Fruit fly (Drosophila melanogaster): ENCODE results near the gene CG18302.

The CG18302 gene

DNA sequence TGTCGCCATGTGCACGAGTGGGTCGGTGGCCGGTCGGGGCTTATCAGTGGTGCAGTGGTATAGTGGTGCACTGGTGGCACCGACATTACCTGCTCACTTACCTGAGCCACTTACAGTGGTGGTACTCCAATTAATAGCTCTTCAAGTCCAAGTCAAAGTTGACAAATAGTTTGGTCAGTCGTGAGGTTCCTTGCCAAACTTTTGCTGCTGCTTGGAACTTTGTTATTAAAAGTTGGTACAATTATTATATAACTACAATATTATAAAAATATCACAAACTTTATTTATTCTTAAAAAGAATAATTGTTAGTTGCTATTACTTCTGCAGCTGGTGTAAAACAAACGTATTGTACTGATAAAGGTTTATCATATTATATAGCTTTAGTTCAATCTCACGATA lies 9.9 kb downstream of the CG18302 start:
- TF ChIP-seq Hnf4 (GFP tag; optimal IDR thresholded peaks at IDR 0.05) (no peak), br (GFP tag; optimal IDR thresholded peaks at IDR 0.05) (no peak), h (GFP tag; optimal IDR thresholded peaks at IDR 0.05) (no peak), Sp1 (GFP tag; optimal IDR thresholded peaks at IDR 0.05) (no peak), dsf (GFP tag; optimal IDR thresholded peaks at IDR 0.05; ENCODE audit: borderline replicate concordance) (no peak), usp (GFP tag; optimal IDR thresholded peaks at IDR 0.05) (no peak), dl (GFP tag; optimal IDR thresholded peaks at IDR 0.05; ENCODE audit: insufficient read depth in 1 of 2, partially characterized antibody in 2 of 2) (no peak), CG32264 (GFP tag; optimal IDR thresholded peaks at IDR 0.05) (no peak), Hr83 (GFP tag; optimal IDR thresholded peaks at IDR 0.05; ENCODE audit: poor library complexity, severe bottlenecking) (no peak), Vsx2 (GFP tag; optimal IDR thresholded peaks at IDR 0.05; ENCODE audit: partially characterized antibody) (no peak), Rel (GFP tag; optimal IDR thresholded peaks at IDR 0.05) (no peak), Rel (tag; optimal IDR thresholded peaks at IDR 0.05) (no peak), HLH106 (tag; optimal IDR thresholded peaks at IDR 0.05) (no peak), woc (GFP tag; optimal IDR thresholded peaks at IDR 0.05) (no peak)

DNA sequence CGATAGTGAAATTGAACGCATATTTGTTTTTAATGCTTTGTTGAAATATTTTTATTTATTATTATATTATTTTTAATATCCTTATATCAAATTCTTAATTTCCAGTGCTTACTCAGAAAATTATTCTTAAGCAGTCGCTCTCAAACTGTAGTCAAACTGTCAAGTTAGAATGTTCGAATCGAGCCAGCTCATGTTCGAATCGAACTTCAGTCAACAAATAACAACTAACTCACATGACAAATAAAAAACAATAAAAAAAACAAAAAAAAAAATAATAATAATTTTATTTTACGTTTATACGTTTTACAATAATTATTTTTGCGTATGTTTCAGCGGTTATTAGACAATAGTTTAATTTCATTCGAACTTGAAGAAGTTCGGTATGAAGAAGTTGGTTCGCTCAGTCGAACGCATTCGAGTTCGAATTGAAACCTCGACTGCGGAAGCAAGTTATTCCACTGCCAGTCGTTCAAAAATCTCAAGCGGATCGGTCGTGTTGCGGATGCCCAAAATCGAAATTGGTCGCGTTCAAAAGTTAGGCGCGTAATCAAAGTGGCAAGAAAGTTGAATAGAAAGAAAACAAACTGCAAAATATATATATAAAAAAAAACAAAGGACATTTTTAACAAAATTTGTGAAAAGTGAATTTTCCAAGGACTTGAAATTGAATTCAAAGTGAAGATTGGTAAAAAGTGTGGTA lies 10.4 kb downstream of the CG18302 start, which contains the start of gene Trim9:
TSS of gene Trim9 (plus strand) at position 463 of the 700 bp plus-strand sequence.
- TF ChIP-seq sv (GFP tag; optimal IDR thresholded peaks at IDR 0.05) (no peak), Dfd (GFP tag; optimal IDR thresholded peaks at IDR 0.05) (no peak), rgr (GFP tag; optimal IDR thresholded peaks at IDR 0.05) (no peak), woc (GFP tag; optimal IDR thresholded peaks at IDR 0.05) (no peak), br (GFP tag; optimal IDR thresholded peaks at IDR 0.05) (no peak)

DNA sequence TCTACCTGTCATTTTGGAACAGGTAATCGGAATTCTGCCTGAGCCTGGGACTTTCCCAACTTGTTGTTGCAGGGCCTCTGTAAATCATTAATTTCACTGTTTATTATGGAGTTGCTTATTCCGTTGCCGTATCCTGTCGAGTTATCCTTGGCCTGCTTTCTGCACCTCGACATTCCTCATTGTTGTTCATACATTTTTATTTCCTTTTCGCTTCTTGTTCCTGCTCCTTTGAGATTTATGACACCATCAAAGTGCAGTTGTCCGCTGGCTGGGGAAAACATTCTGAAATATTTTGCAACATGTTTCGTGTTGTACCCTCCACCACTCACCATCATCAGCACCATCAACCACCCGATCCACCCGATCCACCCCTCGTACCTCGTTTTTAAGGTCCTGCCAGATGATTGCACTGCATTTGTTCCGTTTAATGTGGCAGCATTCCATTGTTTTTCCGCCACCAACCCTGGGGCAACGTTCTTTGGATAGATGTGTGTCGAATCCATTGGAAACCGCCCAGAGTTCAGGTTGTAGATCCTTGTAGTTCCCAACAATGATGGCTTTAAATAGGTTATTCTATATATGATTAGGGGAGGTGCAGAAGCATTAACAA lies 14.8 kb downstream of the CG18302 start:
- no peak for TF ChIP-seq Sp1 (GFP tag; optimal IDR thresholded peaks at IDR 0.05)
- TF ChIP-seq Hnf4 (GFP tag; optimal IDR thresholded peaks at IDR 0.05) = no peak
- TF ChIP-seq Abd-B (GFP tag; optimal IDR thresholded peaks at IDR 0.05) = no peak
- no peak for TF ChIP-seq lola (GFP tag; optimal IDR thresholded peaks at IDR 0.05)
- no peak for TF ChIP-seq foxo (GFP tag; optimal IDR thresholded peaks at IDR 0.05)
- TF ChIP-seq br (GFP tag; optimal IDR thresholded peaks at IDR 0.05) = no peak
- no peak for TF ChIP-seq jim (GFP tag; optimal IDR thresholded peaks at IDR 0.05)

DNA sequence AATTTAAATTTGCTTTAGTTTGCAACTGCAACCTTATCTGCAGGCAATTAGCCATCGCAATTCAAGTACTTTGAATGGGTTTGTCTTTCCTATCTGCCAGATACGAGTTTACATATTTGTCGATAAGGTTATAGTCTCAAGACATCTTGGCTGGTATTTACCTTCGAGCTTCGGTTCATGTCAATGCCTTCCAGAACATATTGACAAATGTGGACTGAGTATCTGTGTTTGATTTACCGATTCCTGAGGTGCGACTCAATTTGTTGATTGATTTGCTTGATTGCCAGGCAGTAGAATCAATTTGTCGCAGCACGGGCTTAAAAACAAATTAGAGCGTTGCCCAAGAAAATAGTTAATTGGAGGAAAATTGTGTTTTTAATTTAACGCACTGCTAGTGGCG lies 18.7 kb downstream of the CG18302 start:
- peak; percentile 4 for TF ChIP-seq dsf (GFP tag; optimal IDR thresholded peaks at IDR 0.05; ENCODE audit: borderline replicate concordance)
- no peak for TF ChIP-seq ey (GFP tag; optimal IDR thresholded peaks at IDR 0.05)
- peak; percentile 61 for TF ChIP-seq rgr (GFP tag; optimal IDR thresholded peaks at IDR 0.05)
- peak; percentile 75 for TF ChIP-seq Hr83 (GFP tag; optimal IDR thresholded peaks at IDR 0.05; ENCODE audit: poor library complexity, severe bottlenecking)
- TF ChIP-seq br (GFP tag; optimal IDR thresholded peaks at IDR 0.05) = peak; percentile 22
- peak; percentile 28 for TF ChIP-seq tai (GFP tag; optimal IDR thresholded peaks at IDR 0.05)
- TF ChIP-seq OdsH (GFP tag; optimal IDR thresholded peaks at IDR 0.05) = peak; percentile 3
- TF ChIP-seq CG9705 (GFP tag; optimal IDR thresholded peaks at IDR 0.05) = peak; percentile 23
- peak; percentile 54 for TF ChIP-seq Hnf4 (GFP tag; optimal IDR thresholded peaks at IDR 0.05)
- peak; percentile 41 for TF ChIP-seq h (GFP tag; optimal IDR thresholded peaks at IDR 0.05)
- TF ChIP-seq Jra (GFP tag; optimal IDR thresholded peaks at IDR 0.05) = peak; percentile 30
- peak in 1 of 2 experiments; percentile 12 for TF ChIP-seq foxo (GFP tag; optimal IDR thresholded peaks at IDR 0.05)
- TF ChIP-seq Dif (GFP tag; optimal IDR thresholded peaks at IDR 0.05; ENCODE audit: partially characterized antibody) = no peak
- TF ChIP-seq GATAd (GFP tag; optimal IDR thresholded peaks at IDR 0.05) = no peak
- peak; percentile 22 for TF ChIP-seq Sp1 (GFP tag; optimal IDR thresholded peaks at IDR 0.05)

DNA sequence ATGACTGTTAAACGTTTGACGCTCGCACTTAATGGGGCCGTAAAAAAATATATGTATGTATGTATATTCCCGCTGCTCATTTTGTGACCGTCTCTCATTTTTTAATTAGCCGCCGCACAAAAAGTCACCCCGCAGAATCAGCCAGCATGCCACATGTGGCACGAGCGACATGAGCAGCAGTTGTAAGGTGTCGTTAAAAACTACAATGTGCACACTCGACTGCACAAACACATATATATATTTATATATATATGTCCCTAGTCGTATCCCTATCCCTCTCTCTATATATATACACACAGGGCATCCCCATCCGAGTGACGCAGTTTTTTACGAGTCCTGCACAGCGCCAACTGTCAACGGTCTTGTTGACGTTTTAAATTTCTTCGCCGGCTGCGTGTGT lies 19.6 kb downstream of the CG18302 start:
- TF ChIP-seq Dif (GFP tag; optimal IDR thresholded peaks at IDR 0.05; ENCODE audit: partially characterized antibody) (no peak), HLH106 (tag; optimal IDR thresholded peaks at IDR 0.05) (no peak), N (GFP tag; optimal IDR thresholded peaks at IDR 0.05) (no peak), psq (GFP tag; optimal IDR thresholded peaks at IDR 0.05) (no peak), foxo (GFP tag; optimal IDR thresholded peaks at IDR 0.05) (no peak), dl (GFP tag; optimal IDR thresholded peaks at IDR 0.05; ENCODE audit: insufficient read depth in 1 of 2, partially characterized antibody in 2 of 2) (no peak), jim (GFP tag; optimal IDR thresholded peaks at IDR 0.05) (no peak), lola (GFP tag; optimal IDR thresholded peaks at IDR 0.05) (no peak), Myc (optimal IDR thresholded peaks at IDR 0.05) (no peak), Abd-B (GFP tag; optimal IDR thresholded peaks at IDR 0.05) (no peak), br (GFP tag; optimal IDR thresholded peaks at IDR 0.05) (no peak), Vsx2 (GFP tag; optimal IDR thresholded peaks at IDR 0.05; ENCODE audit: partially characterized antibody) (no peak), dsf (GFP tag; optimal IDR thresholded peaks at IDR 0.05; ENCODE audit: borderline replicate concordance) (no peak), Jra (GFP tag; optimal IDR thresholded peaks at IDR 0.05) (no peak)

Measured in whole organism, wandering third instar larva.